Fruit fly (Drosophila melanogaster): ENCODE measurements around the gene Mrp4.
A peak's percentile ranks its signal among the peaks of the same experiment; 100 is the strongest.

Mrp4 gene

DNA sequence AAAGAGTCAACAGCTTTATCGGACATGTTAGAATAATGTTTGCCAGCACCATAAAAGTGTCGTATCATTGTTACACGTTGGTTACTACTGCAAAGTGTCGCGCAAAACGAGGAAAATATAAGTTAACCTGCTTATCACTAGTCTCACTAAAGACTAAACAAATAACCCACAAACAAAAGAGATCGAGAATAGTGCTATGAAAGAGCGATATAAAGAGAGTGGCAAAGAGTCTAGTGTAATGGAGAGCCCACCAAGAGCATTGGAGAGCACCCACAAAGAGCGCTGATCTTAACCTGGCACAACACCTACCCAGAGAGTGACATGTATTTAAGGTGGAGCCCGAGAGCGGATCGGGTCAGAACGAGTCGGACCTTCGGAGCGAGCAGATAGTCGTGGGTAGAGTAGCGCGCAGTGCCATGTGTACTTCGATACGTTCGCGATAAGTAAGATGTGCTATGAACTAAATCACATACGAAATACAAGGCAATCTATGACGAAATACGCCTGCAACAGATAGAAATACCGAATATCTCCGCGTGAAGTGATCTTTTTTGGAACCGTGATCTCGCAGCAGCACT lies at the start of gene Mrp4 (continued):
- TF ChIP-seq CG6683 (GFP tag; optimal IDR thresholded peaks at IDR 0.05), result no peak
- TF ChIP-seq sisA (GFP tag; IDR thresholded peaks at IDR 0.05), result no peak
- no peak for TF ChIP-seq jumu (GFP tag; optimal IDR thresholded peaks at IDR 0.05)
- no peak for TF ChIP-seq az2 (GFP tag; optimal IDR thresholded peaks at IDR 0.05)
- TF ChIP-seq Nf-YB (GFP tag; optimal IDR thresholded peaks at IDR 0.05), result no peak
- TF ChIP-seq Sin3A (optimal IDR thresholded peaks at IDR 0.05), result no peak
- TF ChIP-seq Max (GFP tag; optimal IDR thresholded peaks at IDR 0.05), result no peak
- no peak for TF ChIP-seq Nf-YA (GFP tag; IDR thresholded peaks at IDR 0.05)
- TF ChIP-seq Oli (tag; optimal IDR thresholded peaks at IDR 0.05), result no peak
- TF ChIP-seq sens (GFP tag), result peak; percentile 90
- no peak for TF ChIP-seq CG18619 (GFP tag; optimal IDR thresholded peaks at IDR 0.05)
- TF ChIP-seq onecut (GFP tag; IDR thresholded peaks at IDR 0.05), result peak; percentile 45; the same call in 1 of the 2 replicates
- TF ChIP-seq CG1233 (GFP tag; optimal IDR thresholded peaks at IDR 0.05), result peak; percentile 8
- peak; percentile 47 for TF ChIP-seq HmgZ (tag; optimal IDR thresholded peaks at IDR 0.05)
- peak; percentile 74; the same call in 2 of the 3 replicates for TF ChIP-seq gce (GFP tag; IDR thresholded peaks at IDR 0.05)
- peak; percentile 10 for TF ChIP-seq CG12942 (GFP tag; optimal IDR thresholded peaks at IDR 0.05)
- no peak for TF ChIP-seq CG12659 (GFP tag; optimal IDR thresholded peaks at IDR 0.05)
- TF ChIP-seq nau (GFP tag; optimal IDR thresholded peaks at IDR 0.05), result no peak
- TF ChIP-seq CG17802 (tag; optimal IDR thresholded peaks at IDR 0.05), result no peak
- TF ChIP-seq MTF-1 (GFP tag; optimal IDR thresholded peaks at IDR 0.05; ENCODE audit: borderline replicate concordance), result peak; percentile 56
- TF ChIP-seq CG4360 (GFP tag; IDR thresholded peaks at IDR 0.05), result peak; percentile 39; the same call in 1 of the 2 replicates
- TF ChIP-seq zen (tag; optimal IDR thresholded peaks at IDR 0.05), result no peak
- no peak for TF ChIP-seq ap (GFP tag; IDR thresholded peaks at IDR 0.05)
- peak; percentile 7 for TF ChIP-seq mam (GFP tag; optimal IDR thresholded peaks at IDR 0.05)
- TF ChIP-seq Six4 (GFP tag; optimal IDR thresholded peaks at IDR 0.05), result no peak
- TF ChIP-seq CG7372 (GFP tag; IDR thresholded peaks at IDR 0.05), result no peak
- peak; percentile 41; the same call in 1 of the 2 replicates for TF ChIP-seq Rfx (GFP tag; IDR thresholded peaks at IDR 0.05)
- TF ChIP-seq Drgx (GFP tag; IDR thresholded peaks at IDR 0.05), result peak; percentile 69; the same call in 1 of the 2 replicates
- TF ChIP-seq sc (optimal IDR thresholded peaks at IDR 0.05), result no peak
- peak; percentile 31 for TF ChIP-seq sc (GFP tag; optimal IDR thresholded peaks at IDR 0.05)
- peak; percentile 39; the same call in 1 of the 3 replicates for TF ChIP-seq zfh1 (GFP tag; IDR thresholded peaks at IDR 0.05)
- no peak for TF ChIP-seq yki (optimal IDR thresholded peaks at IDR 0.05)
- TF ChIP-seq Gug (GFP tag; IDR thresholded peaks at IDR 0.05), result peak; percentile 46; the same call in 1 of the 4 replicates
- TF ChIP-seq CG4820 (GFP tag; optimal IDR thresholded peaks at IDR 0.05), result no peak
- TF ChIP-seq Aef1 (GFP tag; IDR thresholded peaks at IDR 0.05), result no peak
- TF ChIP-seq D19A (tag; optimal IDR thresholded peaks at IDR 0.05), result peak; percentile 10
- no peak for TF ChIP-seq CG5953 (GFP tag; IDR thresholded peaks at IDR 0.05)
- no peak for TF ChIP-seq CG9727 (GFP tag; optimal IDR thresholded peaks at IDR 0.05)
- no peak for TF ChIP-seq pan (optimal IDR thresholded peaks at IDR 0.05)
- peak in 1 of 2 experiments; percentile 49 for TF ChIP-seq pan (GFP tag; optimal IDR thresholded peaks at IDR 0.05 in 1 of 2, IDR thresholded peaks at IDR 0.05 in 1 of 2)
- TF ChIP-seq h (optimal IDR thresholded peaks at IDR 0.05), result no peak
- TF ChIP-seq CG14860 (GFP tag; IDR thresholded peaks at IDR 0.05; ENCODE audit: partially characterized antibody), result no peak
- TF ChIP-seq Hmr (GFP tag; optimal IDR thresholded peaks at IDR 0.05), result peak; percentile 72
- TF ChIP-seq Ets97D (GFP tag; optimal IDR thresholded peaks at IDR 0.05), result peak; percentile 2
- TF ChIP-seq CG2678 (tag; optimal IDR thresholded peaks at IDR 0.05), result peak; percentile 44
- peak; percentile 16 for TF ChIP-seq CG12236 (GFP tag; optimal IDR thresholded peaks at IDR 0.05)
- no peak for TF ChIP-seq CG33213 (GFP tag; optimal IDR thresholded peaks at IDR 0.05)
- peak; percentile 71 for TF ChIP-seq CG3995 (GFP tag; optimal IDR thresholded peaks at IDR 0.05)
- TF ChIP-seq inv (GFP tag; IDR thresholded peaks at IDR 0.05; ENCODE audit: partially characterized antibody), result no peak
- TF ChIP-seq phol (tag; optimal IDR thresholded peaks at IDR 0.05), result no peak
- TF ChIP-seq Dad (GFP tag; optimal IDR thresholded peaks at IDR 0.05), result peak; percentile 37
- TF ChIP-seq CG11504 (tag; optimal IDR thresholded peaks at IDR 0.05), result no peak
